Fruit fly (Drosophila melanogaster) whole organism, wandering third instar larva: ENCODE data around the gene CG17764.

ENCODE experiments used
- CG32264 ChIP-seq: fragments of 200-800 bp; sonication (Bioruptor generic); optimal IDR thresholded peaks from 2 replicates; lab custom pipeline; 2016; ENCODE audit warnings: missing biosample characterization, missing genetic modification characterization
- CG9705 ChIP-seq: fragments of 200-800 bp; sonication (Bioruptor generic); optimal IDR thresholded peaks from 2 replicates; lab custom pipeline; 2018; ENCODE audit warnings: missing biosample characterization, mild to moderate bottlenecking, missing genetic modification characterization
- CrebA ChIP-seq: fragments of 200-800 bp; sonication (Bioruptor generic); optimal IDR thresholded peaks from 2 replicates; lab custom pipeline; 2016; ENCODE audit warnings: missing biosample characterization, mild to moderate bottlenecking, missing genetic modification characterization, borderline replicate concordance
- Dfd ChIP-seq: fragments of >200 bp; optimal IDR thresholded peaks from 2 replicates; lab custom pipeline; 2017; ENCODE audit warnings: missing biosample characterization, missing genetic modification characterization
- Dif ChIP-seq: fragments of 200-275, 200-300 bp; sonication (Bioruptor generic); optimal IDR thresholded peaks from 2 replicates; lab custom pipeline; 2018; ENCODE audit warnings: missing biosample characterization, missing genetic modification characterization; ENCODE audit not compliant: partially characterized antibody
- GATAd ChIP-seq: sonication (Bioruptor generic); optimal IDR thresholded peaks from 2 replicates; lab custom pipeline; 2016; ENCODE audit warnings: missing biosample characterization, missing genetic modification characterization
- HLH106 ChIP-seq: fragments of 200-800 bp; optimal IDR thresholded peaks from 3 replicates; lab custom pipeline; 2019; ENCODE audit warnings: missing biosample characterization, mild to moderate bottlenecking, missing genetic modification characterization, moderate library complexity
- Hnf4 ChIP-seq: fragments of 200-800 bp; sonication (Bioruptor generic); optimal IDR thresholded peaks from 2 replicates; lab custom pipeline; 2016; ENCODE audit warnings: missing biosample characterization, mild to moderate bottlenecking, missing genetic modification characterization
- Hr83 ChIP-seq: fragments of 200-300 bp; sonication (Bioruptor generic); optimal IDR thresholded peaks from 2 replicates; lab custom pipeline; 2016; ENCODE audit warnings: missing biosample characterization, mild to moderate bottlenecking, missing genetic modification characterization, moderate library complexity; ENCODE audit not compliant: poor library complexity, severe bottlenecking
- Jra ChIP-seq: sonication (Bioruptor generic); optimal IDR thresholded peaks from 2 replicates; lab custom pipeline; 2016; ENCODE audit warnings: missing biosample characterization, missing genetic modification characterization
- Myc ChIP-seq: fragments of >200 bp; optimal IDR thresholded peaks from 2 replicates; lab custom pipeline; 2017
- N ChIP-seq: fragments of >200 bp; optimal IDR thresholded peaks from 2 replicates; lab custom pipeline; 2018; ENCODE audit warnings: missing biosample characterization, missing external identifiers, missing genetic modification characterization
- OdsH ChIP-seq: fragments of 200-800 bp; sonication (Bioruptor generic); optimal IDR thresholded peaks from 2 replicates; lab custom pipeline; 2016; ENCODE audit warnings: missing biosample characterization, mild to moderate bottlenecking, missing genetic modification characterization
- Rel ChIP-seq, 2 experiments: fragments of 200-800 bp; sonication (Bioruptor generic) in 1 of 2; optimal IDR thresholded peaks; 2 replicates in 1 of 2; 3 replicates in 1 of 2; lab custom pipeline; 2016 to 2019; ENCODE audit warnings: mild to moderate bottlenecking in 2 of 2, missing biosample characterization in 2 of 2, missing genetic modification characterization in 2 of 2, moderate library complexity in 1 of 2
- Sp1 ChIP-seq: fragments of 200-800 bp; sonication (Bioruptor generic); optimal IDR thresholded peaks from 3 replicates; lab custom pipeline; 2019; ENCODE audit warnings: missing biosample characterization, mild to moderate bottlenecking, missing genetic modification characterization, moderate library complexity
- br ChIP-seq: fragments of 200-800 bp; sonication (Bioruptor generic); optimal IDR thresholded peaks from 2 replicates; lab custom pipeline; 2016; ENCODE audit warnings: missing biosample characterization, missing genetic modification characterization
- brk ChIP-seq: fragments of 200-800 bp; sonication (Bioruptor generic); optimal IDR thresholded peaks from 2 replicates; lab custom pipeline; 2016; ENCODE audit warnings: missing biosample characterization, mild to moderate bottlenecking, missing genetic modification characterization
- dmrt93B ChIP-seq: fragments of 200-800 bp; sonication (Bioruptor generic); optimal IDR thresholded peaks from 2 replicates; lab custom pipeline; 2018; ENCODE audit warnings: missing biosample characterization, mild to moderate bottlenecking, missing genetic modification characterization
- ey ChIP-seq: fragments of 200-800 bp; sonication (Bioruptor generic); optimal IDR thresholded peaks from 2 replicates; lab custom pipeline; 2016; ENCODE audit warnings: missing biosample characterization, missing genetic modification characterization
- foxo ChIP-seq, 2 experiments: fragments of 200-800 bp; sonication (Bioruptor generic); optimal IDR thresholded peaks; 2 replicates in 1 of 2; 3 replicates in 1 of 2; lab custom pipeline; 2016 to 2017; ENCODE audit warnings: missing biosample characterization in 2 of 2, missing genetic modification characterization in 2 of 2
- fru ChIP-seq: fragments of 200-800 bp; sonication (Bioruptor generic); optimal IDR thresholded peaks from 3 replicates; lab custom pipeline; 2016; ENCODE audit warnings: missing biosample characterization, mild to moderate bottlenecking, missing genetic modification characterization
- h ChIP-seq: fragments of 200-800 bp; sonication (Bioruptor generic); optimal IDR thresholded peaks from 3 replicates; lab custom pipeline; 2016; ENCODE audit warnings: missing biosample characterization, mild to moderate bottlenecking, missing genetic modification characterization
- jim ChIP-seq: fragments of 175-275, 200-325 bp; sonication (Bioruptor generic); optimal IDR thresholded peaks from 2 replicates; lab custom pipeline; 2016; ENCODE audit warnings: missing biosample characterization, mild to moderate bottlenecking, missing genetic modification characterization
- lola ChIP-seq: fragments of >200 bp; optimal IDR thresholded peaks from 2 replicates; lab custom pipeline; 2017; ENCODE audit warnings: missing biosample characterization, missing genetic modification characterization
- pan ChIP-seq: fragments of >200 bp; optimal IDR thresholded peaks from 2 replicates; lab custom pipeline; 2017
- psq ChIP-seq: fragments of 200-800 bp; sonication (Bioruptor generic); optimal IDR thresholded peaks from 3 replicates; lab custom pipeline; 2017; ENCODE audit warnings: missing biosample characterization, mild to moderate bottlenecking, missing genetic modification characterization, moderate library complexity
- rgr ChIP-seq: fragments of 200-800 bp; sonication (Bioruptor generic); optimal IDR thresholded peaks from 3 replicates; lab custom pipeline; 2016; ENCODE audit warnings: missing biosample characterization, mild to moderate bottlenecking, missing genetic modification characterization
- sv ChIP-seq: fragments of 200-800 bp; sonication (Bioruptor generic); optimal IDR thresholded peaks from 3 replicates; lab custom pipeline; 2016; ENCODE audit warnings: missing biosample characterization, missing genetic modification characterization
- tai ChIP-seq: sonication (Bioruptor generic); optimal IDR thresholded peaks from 2 replicates; lab custom pipeline; 2016; ENCODE audit warnings: missing biosample characterization, missing genetic modification characterization
- woc ChIP-seq: sonication (Bioruptor generic); optimal IDR thresholded peaks from 2 replicates; lab custom pipeline; 2016; ENCODE audit warnings: missing biosample characterization, mild to moderate bottlenecking, missing genetic modification characterization

CG17764 gene

dm6 chrX:5322459-5322883, 15.3 kb upstream of the CG17764 start, which contains the start of gene Rnp4F:
Rnp4F (minus strand) TSS chrX:5322696.
- peak; percentile 74 for TF ChIP-seq HLH106
- peak; percentile 69 for TF ChIP-seq dmrt93B (GFP tag; lab: Kevin White, UChicago)
- TF ChIP-seq h = peak; percentile 70
- TF ChIP-seq sv (GFP tag; lab: Kevin White, UChicago) = peak; percentile 42
- peak; percentile 72 for TF ChIP-seq CG9705 (GFP tag; lab: Kevin White, UChicago)
- TF ChIP-seq Rel (GFP tag; optimal IDR thresholded peaks at IDR 0.05; lab: Kevin White, UChicago) = no peak
- peak; percentile 47 for TF ChIP-seq Rel (tag; optimal IDR thresholded peaks at IDR 0.05; lab: Kevin White, UChicago)
- peak; percentile 9 for TF ChIP-seq GATAd (GFP tag; lab: Kevin White, UChicago)
- TF ChIP-seq OdsH = peak; percentile 41
- no peak for TF ChIP-seq pan (lab: Kevin White, UChicago)
- TF ChIP-seq rgr (GFP tag; lab: Kevin White, UChicago) = peak; percentile 68
- TF ChIP-seq tai (GFP tag; lab: Kevin White, UChicago) = no peak
- TF ChIP-seq foxo (GFP tag; optimal IDR thresholded peaks at IDR 0.05; lab: Kevin White, UChicago) = peak in 1 of 2 experiments; percentile 73
- peak; percentile 87 for TF ChIP-seq woc (GFP tag; lab: Kevin White, UChicago)
- TF ChIP-seq fru (GFP tag; lab: Kevin White, UChicago) = no peak
- peak; percentile 67 for TF ChIP-seq ey
- TF ChIP-seq jim (GFP tag; lab: Kevin White, UChicago) = peak; percentile 5
- TF ChIP-seq CrebA (GFP tag; lab: Kevin White, UChicago) = no peak
- peak; percentile 51 for TF ChIP-seq Hr83 (GFP tag; lab: Kevin White, UChicago)
- TF ChIP-seq N (GFP tag; lab: Kevin White, UChicago) = peak; percentile 86
- peak; percentile 60 for TF ChIP-seq psq (GFP tag; lab: Kevin White, UChicago)
- TF ChIP-seq Sp1 (GFP tag; lab: Kevin White, UChicago) = peak; percentile 74

DNA sequence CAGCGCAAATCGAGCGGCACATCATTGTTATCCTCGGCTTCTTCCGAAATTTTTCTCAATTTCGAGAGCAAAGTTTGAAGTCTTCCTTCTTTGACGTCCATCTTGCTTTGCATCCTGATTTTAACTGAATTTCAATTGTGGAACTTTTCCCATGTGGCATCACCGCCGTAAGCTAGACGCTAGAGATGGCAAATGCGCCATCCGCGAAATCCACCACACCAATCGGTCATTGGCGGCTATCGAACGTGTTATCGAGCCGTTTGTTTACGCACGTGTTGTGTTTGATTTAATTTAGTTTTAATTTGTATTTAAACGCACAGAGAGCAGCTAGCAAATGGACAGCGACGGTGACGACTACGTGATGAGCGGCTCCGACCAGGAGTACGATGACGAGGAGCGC, 10.0 kb upstream of the CG17764 start, which contains the start of the genes CG15930 and Sas10:
TSS of gene CG15930 (minus strand) at position 126 of the 400 bp plus-strand sequence.
TSS of gene Sas10 (plus strand) at position 240 of the 400 bp plus-strand sequence.
- TF ChIP-seq Rel (GFP tag; optimal IDR thresholded peaks at IDR 0.05; lab: Kevin White, UChicago) = no peak
- TF ChIP-seq Rel (tag; optimal IDR thresholded peaks at IDR 0.05; lab: Kevin White, UChicago) = no peak
- peak; percentile 31 for TF ChIP-seq Myc (lab: Kevin White, UChicago)
- TF ChIP-seq Dif (GFP tag; lab: Kevin White, UChicago) = no peak
- no peak for TF ChIP-seq GATAd (GFP tag; lab: Kevin White, UChicago)
- TF ChIP-seq Hnf4 (GFP tag; lab: Kevin White, UChicago) = no peak
- TF ChIP-seq lola = no peak
- TF ChIP-seq brk (GFP tag; lab: Kevin White, UChicago) = no peak

dm6 chrX:5312958-5313357, 5.7 kb upstream of the CG17764 start, which contains the start of gene CG4198:
CG4198 (plus strand) TSS chrX:5313258.
- TF ChIP-seq CG32264 (GFP tag; lab: Kevin White, UChicago) = no peak
- no peak for TF ChIP-seq Hr83 (GFP tag; lab: Kevin White, UChicago)
- TF ChIP-seq pan (lab: Kevin White, UChicago) = no peak
- TF ChIP-seq ey = no peak
- TF ChIP-seq rgr (GFP tag; lab: Kevin White, UChicago) = no peak
- no peak for TF ChIP-seq br (GFP tag; lab: Kevin White, UChicago)
- no peak for TF ChIP-seq foxo (GFP tag; optimal IDR thresholded peaks at IDR 0.05; lab: Kevin White, UChicago)
- no peak for TF ChIP-seq lola
- no peak for TF ChIP-seq Myc (lab: Kevin White, UChicago)
- no peak for TF ChIP-seq psq (GFP tag; lab: Kevin White, UChicago)
- no peak for TF ChIP-seq OdsH

dm6 chrX:5311838-5312339, 4.7 kb upstream of the CG17764 start, which contains the start of the genes TrxT and dhd:
TrxT (minus strand) TSS chrX:5311888.
dhd (plus strand) TSS chrX:5312171.
- no peak for TF ChIP-seq Rel (GFP tag; optimal IDR thresholded peaks at IDR 0.05; lab: Kevin White, UChicago)
- TF ChIP-seq Rel (tag; optimal IDR thresholded peaks at IDR 0.05; lab: Kevin White, UChicago) = no peak
- peak; percentile 34 for TF ChIP-seq Sp1 (GFP tag; lab: Kevin White, UChicago)
- no peak for TF ChIP-seq Dfd (GFP tag; lab: Kevin White, UChicago)
- TF ChIP-seq Myc (lab: Kevin White, UChicago) = peak; percentile 32
- peak; percentile 35 for TF ChIP-seq HLH106
- no peak for TF ChIP-seq GATAd (GFP tag; lab: Kevin White, UChicago)
- TF ChIP-seq Jra = no peak
- TF ChIP-seq rgr (GFP tag; lab: Kevin White, UChicago) = no peak
- no peak for TF ChIP-seq tai (GFP tag; lab: Kevin White, UChicago)
- peak; percentile 29 for TF ChIP-seq dmrt93B (GFP tag; lab: Kevin White, UChicago)
- no peak for TF ChIP-seq CG9705 (GFP tag; lab: Kevin White, UChicago)
- TF ChIP-seq h = no peak
- no peak for TF ChIP-seq woc (GFP tag; lab: Kevin White, UChicago)
- TF ChIP-seq Hr83 (GFP tag; lab: Kevin White, UChicago) = peak; percentile 43
- no peak for TF ChIP-seq OdsH
- no peak for TF ChIP-seq N (GFP tag; lab: Kevin White, UChicago)
- no peak for TF ChIP-seq jim (GFP tag; lab: Kevin White, UChicago)
- no peak for TF ChIP-seq foxo (GFP tag; optimal IDR thresholded peaks at IDR 0.05; lab: Kevin White, UChicago)
